Worm (Caenorhabditis elegans): Measurements from ENCODE around the gene srh-3.

ce11 chrV:1721966-1722365, 39.6 kb downstream of the srh-3 start, which contains the start of gene srw-101:
- TF ChIP-seq ref-1 (GFP tag; conservative IDR thresholded peaks at IDR 0.05) = no peak
- no peak for TF ChIP-seq klf-2 (GFP tag; conservative IDR thresholded peaks at IDR 0.05)
- TF ChIP-seq flt-1 (GFP tag; IDR thresholded peaks at IDR 0.05) = no peak
- TF ChIP-seq cog-1 (tag; optimal IDR thresholded peaks at IDR 0.05) = no peak
- no peak for TF ChIP-seq ztf-29 (GFP tag; IDR thresholded peaks at IDR 0.05)
